Worm (Caenorhabditis elegans) whole organism, late embryonic: ENCODE measurements around the gene T24E12.13.

Experiments used
- K02D7.2 ChIP-seq: sonication (generic microtip); optimal IDR thresholded peaks from 2 replicates; lab custom pipeline; 2017; ENCODE audit warnings: mild to moderate bottlenecking, missing genetic modification characterization, missing compliant biosample characterization
- ceh-45 ChIP-seq: fragments of 200-800 bp; sonication (Bioruptor generic); IDR thresholded peaks from 2 replicates; pipeline ENCODE4 v1.3.6; 2022; ENCODE audit warnings: missing genetic modification reagents, missing genetic modification characterization, missing compliant biosample characterization
- fkh-10 ChIP-seq: fragments of 150-350 bp; optimal IDR thresholded peaks from 2 replicates; lab custom pipeline; 2014; ENCODE audit warnings: missing biosample characterization, missing genetic modification reagents, missing genetic modification characterization
- hlh-13 ChIP-seq: fragments of 200-800 bp; sonication (Bioruptor generic); optimal IDR thresholded peaks from 2 replicates; lab custom pipeline; 2018; ENCODE audit warnings: mild to moderate bottlenecking, missing genetic modification characterization, missing compliant biosample characterization
- pros-1 ChIP-seq: fragments of 150-350 bp; optimal IDR thresholded peaks from 2 replicates; lab custom pipeline; 2014; ENCODE audit warnings: missing biosample characterization, missing genetic modification reagents, missing genetic modification characterization
- ttx-3 ChIP-seq: sonication (generic microtip); optimal IDR thresholded peaks from 2 replicates; lab custom pipeline; 2016; ENCODE audit warnings: missing genetic modification reagents, missing genetic modification characterization, missing compliant biosample characterization

DNA sequence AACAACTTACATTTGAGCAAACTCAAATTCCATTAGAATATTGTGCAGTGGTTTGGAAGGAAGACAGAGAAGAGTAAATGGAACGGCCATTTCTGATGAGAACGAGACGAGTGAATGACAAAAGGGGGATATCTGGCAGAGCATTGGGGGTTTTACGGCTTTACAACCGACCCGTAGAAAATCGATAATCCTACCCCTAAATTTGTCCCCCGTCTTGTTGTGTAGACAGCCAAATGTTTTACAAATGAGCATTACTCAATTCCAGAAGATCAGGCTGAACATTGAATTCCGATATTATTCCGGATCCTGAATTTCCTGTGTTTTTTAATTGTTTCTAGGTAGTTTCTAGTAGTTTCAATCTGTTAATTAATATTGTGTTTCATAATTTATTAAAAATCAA is 6.1 kb downstream of the T24E12.13 start, which contains the start of gene fbxb-99:
- TF ChIP-seq ttx-3 (tag; lab: Kevin White, UChicago) (no peak), hlh-13 (no peak), pros-1 (no peak), K02D7.2 (no peak), fkh-10 (no peak), ceh-45 (no peak)
